Fruit fly (Drosophila melanogaster) S2 (cell line): ENCODE measurements around the gene ICA69.

Experiments
- CG8478 ChIP-seq: fragments of >200 bp; optimal IDR thresholded peaks from 2 replicates; lab custom pipeline; 2018
- CTCF ChIP-seq, 2 experiments: fragments of >200 bp; optimal IDR thresholded peaks; 2 replicates each; lab custom pipeline; 2018

- TF ChIP-seq CTCF (optimal IDR thresholded peaks at IDR 0.05; lab: Kevin White, UChicago), result no peak
- no peak for TF ChIP-seq CG8478 (lab: Kevin White, UChicago)
Observed at dm6 chr3L:21106883-21107282, 24.4 kb upstream of the ICA69 start.
